Fruit fly (Drosophila melanogaster): ENCODE data around the gene zen.

DNA sequence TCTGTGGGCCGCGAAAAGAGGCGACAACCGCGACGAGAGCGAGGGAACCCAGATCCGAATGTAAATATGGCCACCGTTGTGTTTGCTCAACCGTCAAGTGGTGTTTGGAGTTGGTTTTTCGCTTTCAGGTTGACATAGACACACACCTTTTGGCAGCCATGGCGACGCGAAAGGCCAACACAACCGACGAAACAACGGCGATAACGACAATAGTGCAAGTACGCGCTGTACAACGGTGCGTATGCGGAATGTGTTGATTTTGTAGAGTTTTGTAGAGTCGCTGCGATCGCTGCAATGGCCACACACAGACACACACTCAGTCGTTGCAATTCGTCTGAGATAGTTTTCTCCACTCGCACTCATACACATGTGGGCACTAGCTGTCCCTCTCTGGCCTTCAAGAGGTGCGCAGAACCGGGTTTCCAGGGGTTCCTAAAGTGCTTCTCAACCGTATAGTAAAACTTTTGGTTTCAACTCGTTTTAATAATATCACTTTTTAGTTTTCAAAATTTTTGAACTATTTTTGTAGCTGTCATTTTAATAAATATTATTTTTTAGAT, 12.5 kb downstream of the zen start:
- TF ChIP-seq Gug (GFP tag; IDR thresholded peaks at IDR 0.05) (no peak), Ets21C (GFP tag; optimal IDR thresholded peaks at IDR 0.05) (no peak), CG31627 (GFP tag; optimal IDR thresholded peaks at IDR 0.05) (no peak), Blimp-1 (GFP tag; optimal IDR thresholded peaks at IDR 0.05) (no peak), CG11902 (GFP tag; optimal IDR thresholded peaks at IDR 0.05) (no peak)

Measured in whole organism, prepupa.